Worm (Caenorhabditis elegans): ENCODE measurements around the gene srx-122.
A peak's percentile ranks its signal among the peaks of the same experiment; 100 is the strongest.

The srx-122 gene

DNA sequence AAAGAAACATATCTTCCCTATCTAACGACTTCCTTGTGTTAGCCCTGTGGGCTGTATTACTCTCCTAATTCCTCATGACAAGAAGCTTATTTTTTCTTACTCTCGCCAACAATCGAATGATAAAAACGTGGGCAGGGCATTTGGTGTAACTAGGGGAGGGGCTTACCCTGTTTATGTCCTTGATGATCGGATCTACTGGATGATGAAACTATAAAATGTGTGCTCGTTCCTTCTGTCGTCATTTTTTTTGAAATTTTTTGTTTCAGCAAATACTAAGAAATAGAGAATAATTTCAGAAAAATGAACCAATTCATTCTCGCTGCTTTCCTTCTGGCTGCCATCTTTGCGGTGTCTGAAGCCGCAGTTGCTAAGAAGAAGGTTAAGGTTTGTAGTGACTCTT is 44.8 kb upstream of the srx-122 start, which contains the start of gene C17B7.3:
TSS of gene C17B7.3 (plus strand) at position 301 of the 400 bp plus-strand sequence.
- no peak for TF ChIP-seq rnt-1 (tag; optimal IDR thresholded peaks at IDR 0.05)
- no peak for TF ChIP-seq efl-1 (optimal IDR thresholded peaks at IDR 0.05)
- peak in 1 of 2 experiments; percentile 55 for TF ChIP-seq efl-1 (GFP tag; optimal IDR thresholded peaks at IDR 0.05 in 1 of 2)
- no peak for TF ChIP-seq sox-4 (tag; optimal IDR thresholded peaks at IDR 0.05)
- no peak for TF ChIP-seq nhr-11 (tag; optimal IDR thresholded peaks at IDR 0.05)

DNA sequence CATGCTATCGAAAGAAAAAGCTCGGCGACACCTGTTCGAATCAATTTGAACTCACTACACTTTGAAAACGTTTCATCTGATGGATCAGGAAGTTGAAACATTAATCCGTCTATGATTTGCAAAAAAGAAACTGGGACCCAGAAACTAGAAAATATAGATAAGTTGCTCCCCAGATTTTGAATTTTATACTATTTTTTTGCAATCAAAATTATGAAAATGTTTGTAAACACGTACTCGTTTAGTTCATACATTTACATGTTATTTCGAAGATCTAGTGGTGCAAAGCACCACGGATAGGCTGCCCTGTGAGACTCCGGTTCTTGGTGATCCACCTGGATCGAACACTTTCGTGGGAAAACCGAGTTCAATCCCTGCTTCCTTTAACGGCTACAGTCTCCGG is 44.2 kb upstream of the srx-122 start, which contains the start of gene C17B7.10:
TSS of gene C17B7.10 (minus strand) at position 101 of the 400 bp plus-strand sequence.
- TF ChIP-seq C04F5.9 (tag; optimal IDR thresholded peaks at IDR 0.05) (no peak), dpl-1 (GFP tag; optimal IDR thresholded peaks at IDR 0.05) (no peak), lin-14 (GFP tag; optimal IDR thresholded peaks at IDR 0.05) (no peak), ceh-88 (GFP tag; IDR thresholded peaks at IDR 0.05) (no peak), nhr-77 (tag; optimal IDR thresholded peaks at IDR 0.05) (no peak), elt-3 (tag; optimal IDR thresholded peaks at IDR 0.05) (no peak), Y116A8C.19 (tag; optimal IDR thresholded peaks at IDR 0.05; ENCODE audit: borderline replicate concordance) (no peak), aha-1 (tag; optimal IDR thresholded peaks at IDR 0.05) (no peak), nhr-237 (tag; optimal IDR thresholded peaks at IDR 0.05) (no peak), unc-98 (GFP tag; IDR thresholded peaks at IDR 0.05) (no peak), rnt-1 (tag; optimal IDR thresholded peaks at IDR 0.05) (no peak)

DNA sequence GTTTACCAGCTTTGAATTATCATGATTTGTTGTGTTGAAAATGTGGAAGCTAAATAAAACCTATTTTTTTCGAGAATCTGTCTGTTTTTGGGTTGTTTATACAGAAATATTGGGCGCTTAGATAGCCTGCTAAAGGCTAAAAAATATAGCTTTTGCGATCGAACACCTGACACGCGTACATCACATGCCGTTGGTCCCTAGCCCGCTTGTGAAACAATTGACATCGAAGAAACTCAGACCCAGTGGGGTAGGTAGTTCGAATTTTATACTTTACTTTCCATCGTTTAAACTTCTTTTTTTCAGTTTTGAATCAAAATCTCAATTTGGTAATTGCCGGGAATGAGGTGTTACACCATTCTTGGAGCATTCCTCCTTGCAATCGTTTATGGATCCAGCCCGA is 41.3 kb upstream of the srx-122 start, which contains the start of gene C17B7.4:
TSS of gene C17B7.4 (plus strand) at position 301 of the 400 bp plus-strand sequence.
- TF ChIP-seq hpl-2 (GFP tag; optimal IDR thresholded peaks at IDR 0.05) (no peak), nhr-12 (tag; optimal IDR thresholded peaks at IDR 0.05) (no peak), unc-130 (tag; optimal IDR thresholded peaks at IDR 0.05) (no peak), egl-13 (tag; optimal IDR thresholded peaks at IDR 0.05) (no peak), C04F5.9 (tag; optimal IDR thresholded peaks at IDR 0.05) (no peak), C16A3.4 (tag; optimal IDR thresholded peaks at IDR 0.05) (no peak), ama-1 (optimal IDR thresholded peaks at IDR 0.05) (no peak), nhr-20 (tag; optimal IDR thresholded peaks at IDR 0.05) (no peak), lin-35 (GFP tag; optimal IDR thresholded peaks at IDR 0.05) (no peak), fos-1 (tag; optimal IDR thresholded peaks at IDR 0.05) (no peak), ces-1 (GFP tag; optimal IDR thresholded peaks at IDR 0.05) (no peak), nhr-71 (tag; optimal IDR thresholded peaks at IDR 0.05) (no peak), ceh-82 (tag; optimal IDR thresholded peaks at IDR 0.05) (no peak), snpc-4 (tag; optimal IDR thresholded peaks at IDR 0.05) (no peak), lin-14 (GFP tag; optimal IDR thresholded peaks at IDR 0.05) (no peak), lir-3 (tag; optimal IDR thresholded peaks at IDR 0.05; ENCODE audit: poor library complexity) (no peak), swsn-7 (tag; optimal IDR thresholded peaks at IDR 0.05) (no peak)

ce11 chrV:3333334-3333733 is 35.7 kb upstream of the srx-122 start, which contains the start of gene C17B7.5:
Gene C17B7.5 (plus strand): TSS chrV:3333634.
- TF ChIP-seq swsn-7 (tag; optimal IDR thresholded peaks at IDR 0.05), result no peak
- no peak for TF ChIP-seq efl-3 (GFP tag; optimal IDR thresholded peaks at IDR 0.05)
- TF ChIP-seq efl-1 (optimal IDR thresholded peaks at IDR 0.05), result no peak
- no peak for TF ChIP-seq efl-1 (GFP tag; optimal IDR thresholded peaks at IDR 0.05 in 1 of 2)
- TF ChIP-seq vab-15 (tag; optimal IDR thresholded peaks at IDR 0.05), result no peak
- no peak for TF ChIP-seq nhr-47 (tag; optimal IDR thresholded peaks at IDR 0.05)
- TF ChIP-seq ztf-4 (tag; optimal IDR thresholded peaks at IDR 0.05), result no peak
- no peak for TF ChIP-seq dpl-1 (GFP tag; optimal IDR thresholded peaks at IDR 0.05)
- TF ChIP-seq unc-98 (GFP tag; IDR thresholded peaks at IDR 0.05), result no peak
- no peak for TF ChIP-seq nhr-71 (tag; optimal IDR thresholded peaks at IDR 0.05)
- TF ChIP-seq lin-13 (GFP tag; optimal IDR thresholded peaks at IDR 0.05), result no peak
- no peak for TF ChIP-seq nhr-19 (GFP tag; conservative IDR thresholded peaks at IDR 0.05)
- TF ChIP-seq rnt-1 (tag; optimal IDR thresholded peaks at IDR 0.05), result no peak
- no peak for TF ChIP-seq nhr-11 (tag; optimal IDR thresholded peaks at IDR 0.05)
- TF ChIP-seq blmp-1 (tag; optimal IDR thresholded peaks at IDR 0.05), result no peak
- no peak for TF ChIP-seq pqm-1 (tag; optimal IDR thresholded peaks at IDR 0.05)
- TF ChIP-seq lin-35 (GFP tag; optimal IDR thresholded peaks at IDR 0.05), result no peak

Measured in whole organism, L1 larva.